Fruit fly (Drosophila melanogaster): ENCODE measurements around the gene CG18547.
A peak's percentile ranks its signal among the peaks of the same experiment; 100 is the strongest.

The CG18547 gene

dm6 chr3R:11967262-11968029 is 12.7 kb downstream of the CG18547 start, which contains the start of the genes CG12213 and GC1 (continued):
- TF ChIP-seq aop (GFP tag; IDR thresholded peaks at IDR 0.05) (no peak), h (optimal IDR thresholded peaks at IDR 0.05) (no peak), CG8765 (GFP tag; IDR thresholded peaks at IDR 0.05) (no peak), shn (GFP tag; optimal IDR thresholded peaks at IDR 0.05) (no peak), CG6791 (GFP tag; IDR thresholded peaks at IDR 0.05; ENCODE audit: partially characterized antibody) (peak; percentile 94), Max (GFP tag; optimal IDR thresholded peaks at IDR 0.05) (peak; percentile 55), CG30403 (GFP tag; optimal IDR thresholded peaks at IDR 0.05) (peak; percentile 44), HHEX (GFP tag; optimal IDR thresholded peaks at IDR 0.05) (no peak), CG9609 (GFP tag; optimal IDR thresholded peaks at IDR 0.05) (no peak), CG31224 (GFP tag; IDR thresholded peaks at IDR 0.05) (0 out of 2 replicates have a peak, but pooled peaks have one; percentile 32), Ada2b (GFP tag; IDR thresholded peaks at IDR 0.05) (no peak), CG6683 (GFP tag; optimal IDR thresholded peaks at IDR 0.05) (no peak), Awh (GFP tag; IDR thresholded peaks at IDR 0.05) (no peak), sna (GFP tag; IDR thresholded peaks at IDR 0.05; ENCODE audit: partially characterized antibody) (peak; percentile 99), Lpt (GFP tag; optimal IDR thresholded peaks at IDR 0.05) (no peak), salm (tag; optimal IDR thresholded peaks at IDR 0.05) (no peak), ssp (GFP tag; IDR thresholded peaks at IDR 0.05) (no peak), Nf-YA (GFP tag; IDR thresholded peaks at IDR 0.05) (no peak), CG15696 (tag; optimal IDR thresholded peaks at IDR 0.05) (peak; percentile 16), Kr (GFP tag; optimal IDR thresholded peaks at IDR 0.05) (no peak), sug (tag; optimal IDR thresholded peaks at IDR 0.05) (no peak), CG17359 (tag; optimal IDR thresholded peaks at IDR 0.05) (no peak), Fer3 (tag; optimal IDR thresholded peaks at IDR 0.05) (no peak), Mad (GFP tag; optimal IDR thresholded peaks at IDR 0.05) (peak; percentile 20), CG13123 (GFP tag; optimal IDR thresholded peaks at IDR 0.05) (no peak), corto (GFP tag; optimal IDR thresholded peaks at IDR 0.05) (peak; percentile 57), CG12219 (GFP tag; optimal IDR thresholded peaks at IDR 0.05) (no peak), CG42726 (GFP tag; IDR thresholded peaks at IDR 0.05; ENCODE audit: partially characterized antibody) (peak; percentile 97), CG6654 (GFP tag; optimal IDR thresholded peaks at IDR 0.05) (no peak), CG8924 (tag; optimal IDR thresholded peaks at IDR 0.05) (peak; percentile 84), dmrt11E (tag; optimal IDR thresholded peaks at IDR 0.05) (peak; percentile 8), CG4617 (GFP tag; optimal IDR thresholded peaks at IDR 0.05; ENCODE audit: borderline replicate concordance) (peak; percentile 65), fru (optimal IDR thresholded peaks at IDR 0.05) (no peak), CG30020 (tag; optimal IDR thresholded peaks at IDR 0.05) (peak; percentile 59), CG6254 (GFP tag; optimal IDR thresholded peaks at IDR 0.05) (no peak), cas (GFP tag; IDR thresholded peaks at IDR 0.05) (no peak), CG7357 (GFP tag; IDR thresholded peaks at IDR 0.05) (no peak), mam (GFP tag; optimal IDR thresholded peaks at IDR 0.05) (peak; percentile 52), chn (GFP tag; optimal IDR thresholded peaks at IDR 0.05) (no peak), CG13624 (GFP tag; optimal IDR thresholded peaks at IDR 0.05) (peak; percentile 35), seq (GFP tag; IDR thresholded peaks at IDR 0.05) (no peak), Pdp1 (GFP tag; optimal IDR thresholded peaks at IDR 0.05) (no peak), fu2 (GFP tag; optimal IDR thresholded peaks at IDR 0.05) (no peak), CG12299 (tag; optimal IDR thresholded peaks at IDR 0.05) (peak; percentile 24), pan (optimal IDR thresholded peaks at IDR 0.05) (no peak), pan (GFP tag; optimal IDR thresholded peaks at IDR 0.05 in 1 of 2, IDR thresholded peaks at IDR 0.05 in 1 of 2) (peak in 1 of 2 experiments; percentile 28), tll (GFP tag; optimal IDR thresholded peaks at IDR 0.05) (peak in 1 of 2 experiments; percentile 4), CG8089 (GFP tag; optimal IDR thresholded peaks at IDR 0.05) (no peak), CG11093 (GFP tag; IDR thresholded peaks at IDR 0.05) (no peak), CG15514 (GFP tag; optimal IDR thresholded peaks at IDR 0.05) (peak; percentile 69)
